Fruit fly (Drosophila melanogaster) whole organism, embryonic: ENCODE measurements around the gene CG10570.

Experiments used
- Abd-B ChIP-seq: fragments of 200-800 bp; sonication (Bioruptor generic); optimal IDR thresholded peaks from 2 replicates; lab custom pipeline; 2018; ENCODE audit warnings: missing biosample characterization, mild to moderate bottlenecking, missing genetic modification characterization, moderate library complexity
- Ada2b ChIP-seq: fragments of 200-800 bp; sonication (Bioruptor generic); IDR thresholded peaks from 2 replicates; pipeline ENCODE4 v1.3.6; 2022; ENCODE audit warnings: missing biosample characterization, missing genetic modification characterization
- Bdp1 ChIP-seq: fragments of 200-800 bp; sonication (Bioruptor generic); optimal IDR thresholded peaks from 3 replicates; lab custom pipeline; 2016; ENCODE audit warnings: missing biosample characterization, missing genetic modification characterization
- CG10565 ChIP-seq: fragments of 200-800 bp; sonication (Bioruptor generic); optimal IDR thresholded peaks from 3 replicates; lab custom pipeline; 2016; ENCODE audit warnings: missing biosample characterization, mild to moderate bottlenecking, missing genetic modification characterization
- CG11093 ChIP-seq: fragments of 200-800 bp; sonication (Bioruptor generic); IDR thresholded peaks from 3 replicates; pipeline ENCODE4 v1.3.6; 2022; ENCODE audit warnings: missing biosample characterization, missing genetic modification characterization
- CG1233 ChIP-seq: fragments of 200-800 bp; sonication (Bioruptor generic); optimal IDR thresholded peaks from 4 replicates; lab custom pipeline; 2018; ENCODE audit warnings: missing biosample characterization, mild to moderate bottlenecking, missing genetic modification characterization
- CG12744 ChIP-seq: fragments of 200-800 bp; sonication (Bioruptor generic); optimal IDR thresholded peaks from 2 replicates; lab custom pipeline; 2016; ENCODE audit warnings: missing biosample characterization, missing genetic modification characterization
- CG14441 ChIP-seq: fragments of 200-800 bp; sonication (Bioruptor generic); IDR thresholded peaks from 2 replicates; pipeline ENCODE4 v1.3.6; 2022; ENCODE audit warnings: missing biosample characterization, missing genetic modification characterization
- CG1603 ChIP-seq: fragments of 200-800 bp; sonication (Bioruptor generic); optimal IDR thresholded peaks from 2 replicates; lab custom pipeline; 2019; ENCODE audit warnings: missing biosample characterization, mild to moderate bottlenecking, missing genetic modification characterization, moderate library complexity
- CG17829 ChIP-seq: fragments of 200-800 bp; optimal IDR thresholded peaks from 2 replicates; lab custom pipeline; 2019; ENCODE audit warnings: missing biosample characterization, mild to moderate bottlenecking, missing genetic modification characterization, moderate library complexity
- CG2678 ChIP-seq: fragments of 200-800 bp; sonication (Bioruptor generic); optimal IDR thresholded peaks from 3 replicates; lab custom pipeline; 2019; ENCODE audit warnings: missing biosample characterization, mild to moderate bottlenecking, missing genetic modification characterization, moderate library complexity
- CG30431 ChIP-seq: fragments of 200-800 bp; sonication (Bioruptor generic); optimal IDR thresholded peaks from 2 replicates; lab custom pipeline; 2017; ENCODE audit warnings: missing biosample characterization, missing genetic modification characterization
- CG3065 ChIP-seq: fragments of 200-800 bp; sonication (Bioruptor generic); optimal IDR thresholded peaks from 2 replicates; lab custom pipeline; 2016; ENCODE audit warnings: missing biosample characterization, missing genetic modification characterization
- CG34376 ChIP-seq: fragments of 200-800 bp; sonication (Bioruptor generic); optimal IDR thresholded peaks from 2 replicates; lab custom pipeline; 2018; ENCODE audit warnings: missing biosample characterization, mild to moderate bottlenecking, missing genetic modification characterization
- CG3838 ChIP-seq: fragments of 200-800 bp; sonication (Bioruptor generic); optimal IDR thresholded peaks from 3 replicates; lab custom pipeline; 2016; ENCODE audit warnings: missing biosample characterization, missing genetic modification characterization
- CG6254 ChIP-seq: fragments of 200-800 bp; sonication (Bioruptor generic); optimal IDR thresholded peaks from 3 replicates; lab custom pipeline; 2017; ENCODE audit warnings: mild to moderate bottlenecking, missing biosample characterization, missing genetic modification reagents, missing genetic modification characterization
- CG6272 ChIP-seq: fragments of 200-800 bp; sonication (Bioruptor generic); IDR thresholded peaks from 2 replicates; pipeline ENCODE4 v1.3.6; 2022; ENCODE audit warnings: missing biosample characterization, missing genetic modification characterization
- CG7271 ChIP-seq: fragments of 200-800 bp; sonication (Bioruptor generic); optimal IDR thresholded peaks from 2 replicates; lab custom pipeline; 2018; ENCODE audit warnings: missing biosample characterization, mild to moderate bottlenecking, missing genetic modification characterization, moderate library complexity
- CG7357 ChIP-seq: fragments of 200-800 bp; sonication (Bioruptor generic); IDR thresholded peaks from 3 replicates; pipeline ENCODE4 v1.3.6; 2022; ENCODE audit warnings: missing biosample characterization, missing genetic modification characterization
- CG9215 ChIP-seq: fragments of 200-800 bp; sonication (Bioruptor generic); IDR thresholded peaks from 2 replicates; pipeline ENCODE4 v1.3.6; 2022; ENCODE audit warnings: missing biosample characterization, missing genetic modification characterization
- CG9876 ChIP-seq: fragments of 200-800 bp; sonication (Bioruptor generic); optimal IDR thresholded peaks from 2 replicates; lab custom pipeline; 2016; ENCODE audit warnings: missing biosample characterization, missing genetic modification characterization
- D ChIP-seq, 2 experiments: fragments of 200-800 bp in 1 of 2; fragments of >200 bp in 1 of 2; sonication (Bioruptor generic) in 1 of 2; optimal IDR thresholded peaks; 2 replicates in 1 of 2; 3 replicates in 1 of 2; lab custom pipeline; 2017; ENCODE audit warnings: mild to moderate bottlenecking in 1 of 2, missing biosample characterization in 1 of 2, missing genetic modification characterization in 1 of 2, missing genetic modification reagents in 1 of 2
- D19B ChIP-seq: fragments of 200-800 bp; sonication (Bioruptor generic); optimal IDR thresholded peaks from 2 replicates; lab custom pipeline; 2017; ENCODE audit warnings: missing biosample characterization, mild to moderate bottlenecking, missing genetic modification characterization
- Dek ChIP-seq: fragments of 200-800 bp; sonication (Bioruptor generic); optimal IDR thresholded peaks from 3 replicates; lab custom pipeline; 2019; ENCODE audit warnings: missing biosample characterization, mild to moderate bottlenecking, missing genetic modification characterization, moderate library complexity
- Doc3 ChIP-seq: fragments of 200-800 bp; sonication (Bioruptor generic); IDR thresholded peaks from 3 replicates; pipeline ENCODE4 v1.3.6; 2022; ENCODE audit warnings: missing biosample characterization, missing genetic modification characterization; ENCODE audit not compliant: partially characterized antibody
- Hmx ChIP-seq: fragments of 200-800 bp; sonication (Bioruptor generic); optimal IDR thresholded peaks from 2 replicates; lab custom pipeline; 2016; ENCODE audit warnings: missing biosample characterization, missing genetic modification characterization
- Hr51 ChIP-seq, 2 experiments: fragments of 200-800 bp; sonication (Bioruptor generic); optimal IDR thresholded peaks; 2 replicates in 1 of 2; 3 replicates in 1 of 2; lab custom pipeline; 2016 to 2018; ENCODE audit warnings: missing biosample characterization in 2 of 2, missing genetic modification characterization in 2 of 2, mild to moderate bottlenecking in 1 of 2, moderate library complexity in 1 of 2
- MESR4 ChIP-seq: fragments of 200-800 bp; sonication (Bioruptor generic); optimal IDR thresholded peaks from 2 replicates; lab custom pipeline; 2018; ENCODE audit warnings: missing biosample characterization, mild to moderate bottlenecking, missing genetic modification characterization, moderate library complexity
- Med ChIP-seq: fragments of 200-800 bp; sonication (Bioruptor generic); peaks from one replicate; lab custom pipeline; 2016; ENCODE audit warnings: missing biosample characterization, missing genetic modification characterization, mild to moderate bottlenecking, inconsistent platforms, moderate library complexity
- Oli ChIP-seq: fragments of 200-800 bp; sonication (Bioruptor generic); optimal IDR thresholded peaks from 2 replicates; lab custom pipeline; 2018; ENCODE audit warnings: missing biosample characterization, mild to moderate bottlenecking, missing genetic modification characterization, moderate library complexity
- Trl ChIP-seq, 3 experiments: fragments of >200 bp in 2 of 3; fragments of 200-800 bp in 1 of 3; sonication (Bioruptor generic) in 1 of 3; optimal IDR thresholded peaks; 2 replicates in 1 of 3; 3 replicates in 2 of 3; lab custom pipeline; 2016 to 2017; ENCODE audit warnings: missing biosample characterization in 1 of 3, missing genetic modification characterization in 1 of 3
- caup ChIP-seq: fragments of 200-800 bp; sonication (Bioruptor generic); optimal IDR thresholded peaks from 3 replicates; lab custom pipeline; 2017; ENCODE audit warnings: missing biosample characterization, mild to moderate bottlenecking, missing genetic modification characterization, moderate library complexity; ENCODE audit not compliant: severe bottlenecking
- ci ChIP-seq: fragments of 200-800 bp; sonication (Bioruptor generic); IDR thresholded peaks from 3 replicates; pipeline ENCODE4 v1.3.6; 2022; ENCODE audit warnings: missing biosample characterization, missing genetic modification characterization
- dmrt99B ChIP-seq: fragments of 200-800 bp; sonication (Bioruptor generic); optimal IDR thresholded peaks from 2 replicates; lab custom pipeline; 2018; ENCODE audit warnings: missing biosample characterization, mild to moderate bottlenecking, missing genetic modification characterization, moderate library complexity
- ftz-f1 ChIP-seq: fragments of 200-800 bp; sonication (Bioruptor generic); optimal IDR thresholded peaks from 2 replicates; lab custom pipeline; 2016; ENCODE audit warnings: missing biosample characterization, missing genetic modification characterization
- gce ChIP-seq: fragments of 200-800 bp; sonication (Bioruptor generic); IDR thresholded peaks from 3 replicates; pipeline ENCODE4 v1.3.6; 2022; ENCODE audit warnings: missing biosample characterization, missing genetic modification characterization
- ham ChIP-seq: fragments of 200-800 bp; sonication (Bioruptor generic); IDR thresholded peaks from 2 replicates; pipeline ENCODE4 v1.3.6; 2022; ENCODE audit warnings: missing biosample characterization, missing genetic modification characterization
- her ChIP-seq: fragments of 200-800 bp; sonication (Bioruptor generic); optimal IDR thresholded peaks from 2 replicates; lab custom pipeline; 2016; ENCODE audit warnings: missing biosample characterization, missing genetic modification characterization
- klu ChIP-seq: fragments of 200-800 bp; sonication (Bioruptor generic); IDR thresholded peaks from 2 replicates; pipeline ENCODE4 v1.3.6; 2022; ENCODE audit warnings: missing biosample characterization, missing genetic modification characterization
- kni ChIP-seq: fragments of 200-800 bp; sonication (Bioruptor generic); optimal IDR thresholded peaks from 3 replicates; lab custom pipeline; 2017; ENCODE audit warnings: mild to moderate bottlenecking, missing biosample characterization, missing genetic modification reagents, missing genetic modification characterization
- lola ChIP-seq, 3 experiments: fragments of >200 bp in 2 of 3; fragments of 200-800 bp in 1 of 3; sonication (Bioruptor generic) in 1 of 3; optimal IDR thresholded peaks; 2 replicates each; lab custom pipeline; 2017 to 2019; ENCODE audit warnings: missing biosample characterization in 3 of 3, missing genetic modification characterization in 3 of 3, mild to moderate bottlenecking in 1 of 3, moderate library complexity in 1 of 3
- org-1 ChIP-seq: fragments of 200-800 bp; sonication (Bioruptor generic); optimal IDR thresholded peaks from 2 replicates; lab custom pipeline; 2017; ENCODE audit warnings: missing biosample characterization, missing genetic modification characterization
- shn ChIP-seq: fragments of 200-800 bp; sonication (Bioruptor generic); optimal IDR thresholded peaks from 3 replicates; lab custom pipeline; 2016; ENCODE audit warnings: missing biosample characterization, missing genetic modification characterization
- slbo ChIP-seq: fragments of 200-800 bp; sonication (Bioruptor generic); IDR thresholded peaks from 2 replicates; pipeline ENCODE4 v1.3.6; 2022; ENCODE audit warnings: missing biosample characterization, missing genetic modification characterization
- stc ChIP-seq: fragments of 200-800 bp; sonication (Bioruptor generic); IDR thresholded peaks from 2 replicates; pipeline ENCODE4 v1.3.6; 2022; ENCODE audit warnings: missing biosample characterization, missing genetic modification characterization
- tio ChIP-seq: fragments of 200-800 bp; sonication (Bioruptor generic); optimal IDR thresholded peaks from 2 replicates; lab custom pipeline; 2017; ENCODE audit warnings: missing biosample characterization, missing genetic modification characterization, inconsistent platforms
- wor ChIP-seq: fragments of 200-800 bp; sonication (Bioruptor generic); IDR thresholded peaks from 2 replicates; pipeline ENCODE4 v1.3.6; 2022; ENCODE audit warnings: missing biosample characterization, missing genetic modification characterization
- z ChIP-seq: fragments of 200-800 bp; sonication (Bioruptor generic); IDR thresholded peaks from 3 replicates; pipeline ENCODE4 v1.3.6; 2022; ENCODE audit warnings: missing biosample characterization, missing genetic modification characterization
- zfh1 ChIP-seq: fragments of 200-800 bp; sonication (Bioruptor generic); IDR thresholded peaks from 3 replicates; pipeline ENCODE4 v1.3.6; 2022; ENCODE audit warnings: missing biosample characterization, missing genetic modification characterization

CG10570 gene

DNA sequence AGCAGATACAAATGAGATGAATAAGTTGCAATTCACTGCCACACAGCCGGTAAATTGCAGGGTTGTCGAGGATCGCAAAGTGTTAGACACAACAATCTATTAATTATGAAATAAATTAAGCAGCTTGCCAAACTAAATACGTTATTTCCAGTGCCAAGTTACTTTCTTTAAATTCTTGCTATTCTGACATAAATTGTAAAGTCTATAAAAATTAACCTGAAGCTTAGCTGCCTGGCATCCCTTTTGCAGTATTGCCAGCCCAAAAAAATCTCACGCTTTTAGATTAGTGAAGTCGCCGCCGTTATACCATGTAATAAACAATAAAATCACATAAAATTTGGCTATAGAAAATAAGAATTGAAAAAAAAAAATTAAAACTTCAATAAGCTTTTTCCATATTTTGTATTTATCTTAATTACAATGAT lies 46.6 kb upstream of the CG10570 start (continued):
- no peak for TF ChIP-seq Doc3 (GFP tag; lab: Robert Waterston, UW)
- peak; percentile 97 for TF ChIP-seq Med
- peak; percentile 89 for TF ChIP-seq tio (GFP tag; lab: Kevin White, UChicago)
- peak; percentile 94 for TF ChIP-seq CG17829 (tag; lab: Kevin White, UChicago)
- peak; percentile 95 for TF ChIP-seq CG2678 (tag; lab: Kevin White, UChicago)
- peak; percentile 64 for TF ChIP-seq CG7271
- no peak for TF ChIP-seq ftz-f1 (GFP tag; lab: Kevin White, UChicago)
- TF ChIP-seq dmrt99B (tag; lab: Kevin White, UChicago), result peak; percentile 90
- 0 out of 3 replicates have a peak, but pooled peaks have one; percentile 35 for TF ChIP-seq z
- TF ChIP-seq MESR4 (GFP tag; lab: Kevin White, UChicago), result peak; percentile 32
- TF ChIP-seq D (optimal IDR thresholded peaks at IDR 0.05; lab: Kevin White, UChicago), result no peak
- TF ChIP-seq D (GFP tag; optimal IDR thresholded peaks at IDR 0.05; lab: Kevin White, UChicago), result peak; percentile 82
- peak; percentile 82 for TF ChIP-seq CG34376 (GFP tag; lab: Kevin White, UChicago)
- TF ChIP-seq Trl (optimal IDR thresholded peaks at IDR 0.05; lab: Kevin White, UChicago), result no peak
- peak; percentile 80 for TF ChIP-seq Trl (GFP tag; optimal IDR thresholded peaks at IDR 0.05; lab: Kevin White, UChicago)
- TF ChIP-seq Abd-B (GFP tag; lab: Kevin White, UChicago), result peak; percentile 87
- peak; percentile 52 for TF ChIP-seq kni (GFP tag; lab: Kevin White, UChicago)
- TF ChIP-seq CG9876 (GFP tag; lab: Kevin White, UChicago), result peak; percentile 79
- peak; percentile 77 to 94 for TF ChIP-seq Hr51 (GFP tag; optimal IDR thresholded peaks at IDR 0.05; lab: Kevin White, UChicago)
- peak; percentile 76 for TF ChIP-seq CG30431 (GFP tag; lab: Kevin White, UChicago)
- peak; percentile 78 for TF ChIP-seq klu (GFP tag; lab: Robert Waterston, UW)
- peak; percentile 84 for TF ChIP-seq CG6254 (GFP tag; lab: Kevin White, UChicago)
- TF ChIP-seq caup (GFP tag; lab: Kevin White, UChicago), result peak; percentile 83
- peak; percentile 94 for TF ChIP-seq slbo (GFP tag; lab: Robert Waterston, UW)
- peak; percentile 93 for TF ChIP-seq CG14441
- TF ChIP-seq CG9215 (GFP tag; lab: Robert Waterston, UW), result peak; percentile 99
- no peak for TF ChIP-seq CG10565
- peak; percentile 86 for TF ChIP-seq zfh1 (GFP tag; lab: Robert Waterston, UW)
- peak; percentile 85 for TF ChIP-seq Bdp1 (GFP tag; lab: Kevin White, UChicago)
- peak; percentile 83 for TF ChIP-seq wor (GFP tag; lab: Robert Waterston, UW)
- peak; percentile 81 for TF ChIP-seq CG7357 (GFP tag; lab: Robert Waterston, UW)
- peak; percentile 83 for TF ChIP-seq CG3838 (GFP tag; lab: Kevin White, UChicago)
- peak; percentile 93 for TF ChIP-seq Oli (tag; lab: Kevin White, UChicago)
- peak; percentile 84 for TF ChIP-seq CG3065 (GFP tag; lab: Kevin White, UChicago)
- peak; percentile 90 for TF ChIP-seq stc
- TF ChIP-seq CG1603 (tag; lab: Kevin White, UChicago), result peak; percentile 91
- TF ChIP-seq Ada2b (GFP tag; lab: Robert Waterston, UW), result peak; percentile 92
- TF ChIP-seq gce (GFP tag; lab: Robert Waterston, UW), result peak; percentile 87; the same call in 2 of the 3 replicates
- peak; percentile 78 for TF ChIP-seq her (GFP tag; lab: Kevin White, UChicago)
- TF ChIP-seq CG1233, result peak; percentile 90
- TF ChIP-seq org-1 (GFP tag; lab: Kevin White, UChicago), result peak; percentile 83
- TF ChIP-seq CG6272 (GFP tag; lab: Robert Waterston, UW), result peak; percentile 87
- 0 out of 2 replicates have a peak, but pooled peaks have one; percentile 41 for TF ChIP-seq ham (GFP tag; lab: Robert Waterston, UW)
- peak; percentile 96 for TF ChIP-seq ci (GFP tag; lab: Robert Waterston, UW)
- peak; percentile 75 for TF ChIP-seq Hmx
- TF ChIP-seq CG11093 (GFP tag; lab: Robert Waterston, UW), result peak; percentile 90
- TF ChIP-seq shn (GFP tag; lab: Kevin White, UChicago), result peak; percentile 81
- TF ChIP-seq CG12744, result peak; percentile 84
- peak in 1 of 3 experiments; percentile 79 for TF ChIP-seq lola (GFP tag; optimal IDR thresholded peaks at IDR 0.05; lab: Kevin White, UChicago)
- TF ChIP-seq D19B (GFP tag; lab: Kevin White, UChicago), result peak; percentile 98
- TF ChIP-seq Dek (tag; lab: Kevin White, UChicago), result peak; percentile 88
